Fruit fly (Drosophila melanogaster): ENCODE data around the gene eIF4E5.

eIF4E5 gene

dm6 chr3L:7883298-7883697 lies 11.4 kb upstream of the eIF4E5 start (continued):
- TF ChIP-seq CG6792 (GFP tag; optimal IDR thresholded peaks at IDR 0.05) = no peak
- no peak for TF ChIP-seq Sox102F (GFP tag; optimal IDR thresholded peaks at IDR 0.05)
- TF ChIP-seq pdm3 (GFP tag; optimal IDR thresholded peaks at IDR 0.05) = no peak
- peak; percentile 62; the same call in 2 of the 3 replicates for TF ChIP-seq CG8119 (GFP tag; IDR thresholded peaks at IDR 0.05)
- no peak for TF ChIP-seq CG9139 (GFP tag; optimal IDR thresholded peaks at IDR 0.05)
- TF ChIP-seq CG6276 (GFP tag; optimal IDR thresholded peaks at IDR 0.05) = no peak
- TF ChIP-seq Lpt (GFP tag; optimal IDR thresholded peaks at IDR 0.05) = no peak
- TF ChIP-seq CG6163 (GFP tag; IDR thresholded peaks at IDR 0.05) = peak; percentile 26; the same call in 1 of the 3 replicates
- TF ChIP-seq lz (GFP tag; optimal IDR thresholded peaks at IDR 0.05) = no peak

- TF ChIP-seq CG8632 (GFP tag; optimal IDR thresholded peaks at IDR 0.05) = no peak
- 0 out of 3 replicates have a peak, but pooled peaks have one; percentile 12 for TF ChIP-seq CG8119 (GFP tag; IDR thresholded peaks at IDR 0.05)
Observed at dm6 chr3L:7889976-7890375, 4.7 kb upstream of the eIF4E5 start.

- TF ChIP-seq lz (GFP tag; optimal IDR thresholded peaks at IDR 0.05) (no peak), ss (GFP tag; optimal IDR thresholded peaks at IDR 0.05) (no peak), CG11762 (GFP tag; optimal IDR thresholded peaks at IDR 0.05; ENCODE audit: insufficient read depth) (no peak), CG3919 (GFP tag; optimal IDR thresholded peaks at IDR 0.05) (no peak), topi (GFP tag; optimal IDR thresholded peaks at IDR 0.05) (no peak), Hr39 (GFP tag; optimal IDR thresholded peaks at IDR 0.05) (no peak), CG8632 (GFP tag; optimal IDR thresholded peaks at IDR 0.05) (no peak), CG31627 (GFP tag; optimal IDR thresholded peaks at IDR 0.05) (no peak), Eip75B (GFP tag; optimal IDR thresholded peaks at IDR 0.05) (no peak), OdsH (GFP tag; optimal IDR thresholded peaks at IDR 0.05) (no peak), Sox15 (GFP tag; optimal IDR thresholded peaks at IDR 0.05) (no peak)
Observed at dm6 chr3L:7890567-7890966, 4.1 kb upstream of the eIF4E5 start.

dm6 chr3L:7893840-7894239 lies 840 bp upstream of the eIF4E5 start:
- no peak for TF ChIP-seq CG6163 (GFP tag; IDR thresholded peaks at IDR 0.05)
- TF ChIP-seq CG3919 (GFP tag; optimal IDR thresholded peaks at IDR 0.05) = no peak
- TF ChIP-seq salr (GFP tag; optimal IDR thresholded peaks at IDR 0.05) = no peak
- TF ChIP-seq CG10669 (GFP tag; optimal IDR thresholded peaks at IDR 0.05) = no peak
- no peak for TF ChIP-seq dsx (GFP tag; optimal IDR thresholded peaks at IDR 0.05; ENCODE audit: poor library complexity, severe bottlenecking)
- no peak for TF ChIP-seq CG11294 (GFP tag; IDR thresholded peaks at IDR 0.05)
- TF ChIP-seq cyc (GFP tag; optimal IDR thresholded peaks at IDR 0.05) = no peak
- TF ChIP-seq pdm3 (GFP tag; optimal IDR thresholded peaks at IDR 0.05) = no peak

dm6 chr3L:7903489-7904150 lies 8.9 kb downstream of the eIF4E5 start:
- no peak for TF ChIP-seq Sox14 (GFP tag; optimal IDR thresholded peaks at IDR 0.05)
- no peak for TF ChIP-seq Blimp-1 (GFP tag; optimal IDR thresholded peaks at IDR 0.05)
- TF ChIP-seq fkh (GFP tag; optimal IDR thresholded peaks at IDR 0.05) = peak; percentile 91
- TF ChIP-seq Eip78C (GFP tag) = no peak
- TF ChIP-seq net (GFP tag; optimal IDR thresholded peaks at IDR 0.05) = peak; percentile 60
- TF ChIP-seq CG32006 (GFP tag; optimal IDR thresholded peaks at IDR 0.05) = peak; percentile 82
- TF ChIP-seq cyc (GFP tag; optimal IDR thresholded peaks at IDR 0.05) = no peak
- peak; percentile 32 for TF ChIP-seq fd59A (GFP tag; optimal IDR thresholded peaks at IDR 0.05)
- peak in 1 of 2 experiments; percentile 79 for TF ChIP-seq salr (GFP tag; optimal IDR thresholded peaks at IDR 0.05)
- TF ChIP-seq CG7368 (GFP tag; optimal IDR thresholded peaks at IDR 0.05) = peak; percentile 5
- TF ChIP-seq spab (GFP tag; optimal IDR thresholded peaks at IDR 0.05) = peak; percentile 11
- peak; percentile 83 for TF ChIP-seq CG6163 (GFP tag; IDR thresholded peaks at IDR 0.05)
- no peak for TF ChIP-seq Ets21C (GFP tag; optimal IDR thresholded peaks at IDR 0.05)
- TF ChIP-seq Sox15 (GFP tag; optimal IDR thresholded peaks at IDR 0.05) = no peak
- TF ChIP-seq Met (GFP tag; optimal IDR thresholded peaks at IDR 0.05) = no peak
- TF ChIP-seq Hr4 (GFP tag; optimal IDR thresholded peaks at IDR 0.05) = peak; percentile 81
- TF ChIP-seq Lpt (GFP tag; optimal IDR thresholded peaks at IDR 0.05) = peak; percentile 76
- no peak for TF ChIP-seq CG10669 (GFP tag; optimal IDR thresholded peaks at IDR 0.05)
- TF ChIP-seq achi (GFP tag; optimal IDR thresholded peaks at IDR 0.05) = peak; percentile 74
- TF ChIP-seq CG4318 (GFP tag; optimal IDR thresholded peaks at IDR 0.05) = peak; percentile 42
- TF ChIP-seq CG6808 (GFP tag; optimal IDR thresholded peaks at IDR 0.05) = no peak
- peak; percentile 31 for TF ChIP-seq Smox (GFP tag; optimal IDR thresholded peaks at IDR 0.05)
- peak; percentile 69 for TF ChIP-seq CG11294 (GFP tag; IDR thresholded peaks at IDR 0.05)
- no peak for TF ChIP-seq CG16779 (tag; optimal IDR thresholded peaks at IDR 0.05)
- TF ChIP-seq CG8119 (GFP tag; IDR thresholded peaks at IDR 0.05) = peak; percentile 71
- TF ChIP-seq CG34406 (GFP tag; optimal IDR thresholded peaks at IDR 0.05) = peak; percentile 48

Measured in whole organism, prepupa.